Worm (Caenorhabditis elegans): ENCODE measurements around the gene spdl-1.
A peak's percentile ranks its signal among the peaks of the same experiment; 100 is the strongest.

Gene spdl-1

DNA sequence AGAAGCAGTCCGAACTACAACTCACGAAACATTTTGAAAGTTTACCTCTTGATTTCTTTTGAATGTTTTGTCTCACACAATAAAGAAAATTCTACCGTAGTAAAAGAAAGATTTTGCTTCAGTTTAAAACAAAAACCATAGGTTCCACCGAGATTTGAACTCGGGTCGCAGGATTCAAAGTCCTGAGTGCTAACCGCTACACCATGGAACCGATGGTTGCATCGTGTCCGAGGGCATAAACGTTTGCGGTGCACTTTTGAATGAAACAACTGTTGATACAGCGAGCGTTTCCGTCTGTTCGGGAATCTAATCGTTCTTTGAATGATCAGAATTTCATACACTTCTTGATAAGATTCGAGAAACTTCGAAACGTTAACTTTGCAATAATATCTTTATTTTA is 24.6 kb upstream of the spdl-1 start (continued):
- peak; percentile 44 for TF ChIP-seq fos-1 (tag; optimal IDR thresholded peaks at IDR 0.05)
- TF ChIP-seq ZK546.5 (tag; optimal IDR thresholded peaks at IDR 0.05) = no peak
- TF ChIP-seq nhr-21 (tag; optimal IDR thresholded peaks at IDR 0.05) = peak; percentile 85
- TF ChIP-seq Y55F3AM.14 (GFP tag; optimal IDR thresholded peaks at IDR 0.05) = no peak
- no peak for TF ChIP-seq blmp-1 (tag; optimal IDR thresholded peaks at IDR 0.05; ENCODE audit: insufficient read depth)
- TF ChIP-seq elt-1 (tag; optimal IDR thresholded peaks at IDR 0.05) = no peak
- TF ChIP-seq peb-1 (tag; optimal IDR thresholded peaks at IDR 0.05) = no peak
- peak; percentile 39 for TF ChIP-seq ztf-4 (tag; optimal IDR thresholded peaks at IDR 0.05)
- TF ChIP-seq alr-1 (tag; optimal IDR thresholded peaks at IDR 0.05) = no peak

DNA sequence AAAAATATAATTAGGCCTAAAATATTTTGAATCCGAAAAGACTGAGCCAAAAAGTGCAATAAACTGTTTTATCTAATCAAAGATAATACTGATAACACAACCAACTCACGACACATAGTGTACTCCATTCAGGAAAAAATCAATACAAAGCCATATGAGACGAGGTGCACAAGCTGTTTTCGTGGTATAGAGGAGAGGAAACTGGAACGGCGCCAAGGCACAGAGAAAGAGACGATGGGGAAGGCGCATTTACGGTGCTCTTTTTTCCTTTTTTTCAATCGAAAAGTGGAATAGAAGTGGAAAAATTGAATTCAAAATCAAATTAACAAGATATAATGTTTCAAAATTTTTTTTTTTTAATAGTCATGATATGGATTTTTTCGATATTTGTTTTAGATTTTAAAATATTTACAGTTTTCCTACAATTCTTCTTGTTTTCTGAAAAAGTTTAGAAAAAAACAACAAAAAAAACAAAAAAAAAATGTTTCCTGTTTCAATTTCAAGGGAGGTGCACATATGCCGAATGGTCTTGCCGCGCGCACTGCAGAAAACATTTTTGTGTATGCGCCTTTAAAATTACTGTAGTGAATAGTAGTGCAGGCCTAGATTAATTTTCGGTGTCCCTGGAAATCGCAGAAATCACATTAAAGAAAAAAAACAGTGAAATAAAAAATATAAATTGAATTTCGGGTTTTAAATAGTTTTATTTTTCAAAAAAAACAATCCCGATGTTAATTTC is 22.8 kb upstream of the spdl-1 start, which contains the start of gene B0228.7:
Gene B0228.7, minus strand, starts transcription at position 627 of the 739 bp plus-strand sequence.
- TF ChIP-seq dmd-4 (tag; optimal IDR thresholded peaks at IDR 0.05) (no peak), sma-9 (GFP tag; optimal IDR thresholded peaks at IDR 0.05) (peak; percentile 61), sma-9 (tag; optimal IDR thresholded peaks at IDR 0.05) (no peak), unc-39 (tag; optimal IDR thresholded peaks at IDR 0.05) (no peak), blmp-1 (tag; optimal IDR thresholded peaks at IDR 0.05; ENCODE audit: insufficient read depth) (no peak), ceh-82 (tag; optimal IDR thresholded peaks at IDR 0.05) (no peak), skn-1 (tag; optimal IDR thresholded peaks at IDR 0.05) (peak; percentile 39), sma-3 (GFP tag; optimal IDR thresholded peaks at IDR 0.05) (no peak), peb-1 (tag; optimal IDR thresholded peaks at IDR 0.05) (no peak), nhr-237 (tag; optimal IDR thresholded peaks at IDR 0.05) (no peak), alr-1 (tag; optimal IDR thresholded peaks at IDR 0.05) (no peak), lin-13 (GFP tag; optimal IDR thresholded peaks at IDR 0.05) (peak; percentile 46), mdl-1 (tag; optimal IDR thresholded peaks at IDR 0.05) (no peak), unc-55 (GFP tag; optimal IDR thresholded peaks at IDR 0.05) (peak; percentile 57), mab-5 (tag; optimal IDR thresholded peaks at IDR 0.05) (no peak), crh-2 (tag; optimal IDR thresholded peaks at IDR 0.05) (peak; percentile 50), fos-1 (tag; optimal IDR thresholded peaks at IDR 0.05) (peak; percentile 37), R02D3.7 (tag; optimal IDR thresholded peaks at IDR 0.05) (no peak), ZK546.5 (tag; optimal IDR thresholded peaks at IDR 0.05) (no peak), nhr-10 (tag; optimal IDR thresholded peaks at IDR 0.05) (no peak), zag-1 (tag; optimal IDR thresholded peaks at IDR 0.05) (no peak), lsy-2 (tag; optimal IDR thresholded peaks at IDR 0.05) (peak in 1 of 2 experiments; percentile 64), F13H6.1 (tag; optimal IDR thresholded peaks at IDR 0.05) (no peak), ztf-4 (tag; optimal IDR thresholded peaks at IDR 0.05) (no peak), snpc-4 (tag; optimal IDR thresholded peaks at IDR 0.05) (no peak), nhr-23 (tag; optimal IDR thresholded peaks at IDR 0.05) (no peak), ceh-16 (tag; optimal IDR thresholded peaks at IDR 0.05) (no peak), aly-2 (tag; optimal IDR thresholded peaks at IDR 0.05) (no peak), ztf-1 (GFP tag; conservative IDR thresholded peaks at IDR 0.05) (no peak), nhr-129 (tag; optimal IDR thresholded peaks at IDR 0.05) (peak; percentile 55), C34F6.9 (tag; optimal IDR thresholded peaks at IDR 0.05) (peak; percentile 19)

DNA sequence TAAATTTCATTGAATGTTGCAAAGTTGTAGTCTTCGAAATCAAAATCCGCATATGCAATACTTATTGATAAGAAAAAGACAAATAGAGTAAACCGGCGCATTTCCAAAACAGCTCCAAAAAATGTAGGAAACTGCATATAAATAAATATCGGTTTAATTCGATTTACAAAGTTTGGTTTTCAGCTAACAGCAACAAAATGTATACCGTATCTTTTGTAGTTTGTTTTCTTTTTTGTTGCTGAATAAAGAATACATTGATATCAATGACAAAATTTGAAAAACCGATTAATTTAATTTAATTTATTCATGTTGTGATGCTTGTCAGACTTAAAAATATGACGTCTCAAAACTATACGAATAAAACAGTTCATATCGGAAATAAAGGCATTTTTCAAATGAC is 19.9 kb upstream of the spdl-1 start, which contains the start of gene B0228.8:
Gene B0228.8, minus strand, starts transcription at position 101 of the 400 bp plus-strand sequence.
- TF ChIP-seq skn-1 (tag; optimal IDR thresholded peaks at IDR 0.05) (no peak), egl-27 (tag; optimal IDR thresholded peaks at IDR 0.05) (no peak), nhr-237 (tag; optimal IDR thresholded peaks at IDR 0.05) (no peak), Y55F3AM.14 (GFP tag; optimal IDR thresholded peaks at IDR 0.05) (no peak), sem-4 (tag; optimal IDR thresholded peaks at IDR 0.05) (no peak), unc-62 (GFP tag; optimal IDR thresholded peaks at IDR 0.05) (no peak), ceh-16 (tag; optimal IDR thresholded peaks at IDR 0.05) (no peak), dmd-4 (tag; optimal IDR thresholded peaks at IDR 0.05) (no peak), mdl-1 (tag; optimal IDR thresholded peaks at IDR 0.05) (no peak), lin-39 (tag; optimal IDR thresholded peaks at IDR 0.05) (no peak), ztf-1 (GFP tag; conservative IDR thresholded peaks at IDR 0.05) (no peak), aly-2 (tag; optimal IDR thresholded peaks at IDR 0.05) (no peak), C34F6.9 (tag; optimal IDR thresholded peaks at IDR 0.05) (no peak), lin-13 (GFP tag; optimal IDR thresholded peaks at IDR 0.05) (no peak), sma-3 (GFP tag; optimal IDR thresholded peaks at IDR 0.05) (no peak), nhr-129 (tag; optimal IDR thresholded peaks at IDR 0.05) (no peak)
